Fruit fly (Drosophila melanogaster): ENCODE measurements around the gene Akap200.

Akap200 gene

DNA sequence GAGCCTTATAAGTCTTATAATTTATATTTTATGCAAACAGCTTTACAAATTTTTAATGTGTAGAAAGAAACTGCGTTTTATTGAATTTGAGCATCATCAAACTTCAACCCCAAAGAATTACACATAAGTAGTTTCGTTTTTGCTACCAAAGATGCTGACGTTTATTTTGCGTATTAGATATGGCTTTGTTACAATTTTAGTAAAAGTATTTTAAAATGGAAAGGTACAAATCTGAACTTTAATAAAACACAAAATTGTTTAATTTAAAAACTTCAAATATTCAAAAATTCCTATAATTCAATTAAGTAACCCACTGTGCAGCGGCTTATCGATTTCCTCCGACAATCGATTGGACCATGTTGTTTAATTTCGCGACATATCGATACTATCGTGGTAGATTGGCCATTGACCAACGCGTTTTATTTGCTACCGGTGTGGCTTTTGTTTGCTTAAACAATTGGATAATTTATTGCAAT is 48.7 kb downstream of the Akap200 start, which contains the start of gene prg (continued):
- TF ChIP-seq bab2 (GFP tag; optimal IDR thresholded peaks at IDR 0.05): peak; percentile 72
- peak; percentile 31 for TF ChIP-seq Vsx1 (GFP tag; optimal IDR thresholded peaks at IDR 0.05)
- TF ChIP-seq Hmr (GFP tag; optimal IDR thresholded peaks at IDR 0.05): peak; percentile 66
- peak; percentile 7 for TF ChIP-seq nerfin-1 (tag; optimal IDR thresholded peaks at IDR 0.05)
- TF ChIP-seq Sry-β (GFP tag; optimal IDR thresholded peaks at IDR 0.05): no peak
- TF ChIP-seq CG16779 (GFP tag; IDR thresholded peaks at IDR 0.05): 0 out of 2 replicates have a peak, but pooled peaks have one; percentile 58
- TF ChIP-seq CG18764 (GFP tag; optimal IDR thresholded peaks at IDR 0.05): peak; percentile 16
- peak; percentile 25; the same call in 1 of the 2 replicates for TF ChIP-seq ttk (GFP tag; IDR thresholded peaks at IDR 0.05)
- peak; percentile 70 for TF ChIP-seq Meics (GFP tag; optimal IDR thresholded peaks at IDR 0.05)
- peak; percentile 46 for TF ChIP-seq CG33213 (GFP tag; optimal IDR thresholded peaks at IDR 0.05)
- TF ChIP-seq CG6689 (GFP tag; IDR thresholded peaks at IDR 0.05): peak; percentile 51; the same call in 1 of the 2 replicates
- no peak for TF ChIP-seq jing (GFP tag; optimal IDR thresholded peaks at IDR 0.05)
- peak; percentile 26 for TF ChIP-seq CG8281 (tag; optimal IDR thresholded peaks at IDR 0.05)
- TF ChIP-seq CG43689 (GFP tag; IDR thresholded peaks at IDR 0.05): no peak; the same call in 1 of the 2 replicates
- peak; percentile 52 for TF ChIP-seq CG18619 (GFP tag; optimal IDR thresholded peaks at IDR 0.05)
- TF ChIP-seq CG18599 (GFP tag; optimal IDR thresholded peaks at IDR 0.05): peak; percentile 30
- peak; percentile 54 for TF ChIP-seq CHES-1-like (GFP tag; optimal IDR thresholded peaks at IDR 0.05)
- TF ChIP-seq MBD-R2 (GFP tag; IDR thresholded peaks at IDR 0.05): peak; percentile 90
- TF ChIP-seq Med (GFP tag): peak; percentile 94
- no peak for TF ChIP-seq D (optimal IDR thresholded peaks at IDR 0.05)
- peak; percentile 17 for TF ChIP-seq D (GFP tag; optimal IDR thresholded peaks at IDR 0.05)
- no peak for TF ChIP-seq cg (GFP tag; optimal IDR thresholded peaks at IDR 0.05)
- peak; percentile 53 for TF ChIP-seq fd3F (GFP tag; optimal IDR thresholded peaks at IDR 0.05)
- TF ChIP-seq zf30C (GFP tag; optimal IDR thresholded peaks at IDR 0.05): no peak
- peak; percentile 67 for TF ChIP-seq B-H2 (GFP tag; optimal IDR thresholded peaks at IDR 0.05)
- TF ChIP-seq CG13287 (GFP tag; IDR thresholded peaks at IDR 0.05; ENCODE audit: partially characterized antibody): peak; percentile 98
- peak; percentile 16 for TF ChIP-seq ATbp (GFP tag; optimal IDR thresholded peaks at IDR 0.05)
- no peak for TF ChIP-seq CG17186 (GFP tag; optimal IDR thresholded peaks at IDR 0.05)
- TF ChIP-seq cad (GFP tag; optimal IDR thresholded peaks at IDR 0.05): no peak
- no peak for TF ChIP-seq corto (GFP tag; optimal IDR thresholded peaks at IDR 0.05)
- peak; percentile 97 for TF ChIP-seq chinmo (GFP tag; IDR thresholded peaks at IDR 0.05; ENCODE audit: partially characterized antibody)
- TF ChIP-seq CG14014 (GFP tag; IDR thresholded peaks at IDR 0.05): peak; percentile 69
- peak; percentile 43 for TF ChIP-seq CG10209 (GFP tag; optimal IDR thresholded peaks at IDR 0.05)
- peak; percentile 72 for TF ChIP-seq CG13424 (tag; optimal IDR thresholded peaks at IDR 0.05)
- peak; percentile 70 for TF ChIP-seq CG12659 (GFP tag; optimal IDR thresholded peaks at IDR 0.05)
- no peak for TF ChIP-seq org-1 (GFP tag; optimal IDR thresholded peaks at IDR 0.05)
- TF ChIP-seq Neu2 (GFP tag; optimal IDR thresholded peaks at IDR 0.05; ENCODE audit: borderline replicate concordance): no peak
- peak; percentile 90 for TF ChIP-seq inv (GFP tag; IDR thresholded peaks at IDR 0.05; ENCODE audit: partially characterized antibody)
- TF ChIP-seq CG17612 (GFP tag; IDR thresholded peaks at IDR 0.05): no peak
- TF ChIP-seq chm (GFP tag; IDR thresholded peaks at IDR 0.05): no peak; the same call in 1 of the 2 replicates
- TF ChIP-seq pan (optimal IDR thresholded peaks at IDR 0.05): no peak
- TF ChIP-seq pan (GFP tag; optimal IDR thresholded peaks at IDR 0.05 in 1 of 2, IDR thresholded peaks at IDR 0.05 in 1 of 2): peak in 1 of 2 experiments; percentile 60
- peak; percentile 64 for TF ChIP-seq lbe (GFP tag; optimal IDR thresholded peaks at IDR 0.05)
- peak; percentile 28; the same call in 1 of the 2 replicates for TF ChIP-seq CG7372 (GFP tag; IDR thresholded peaks at IDR 0.05)
- 0 out of 2 replicates have a peak, but pooled peaks have one; percentile 16 for TF ChIP-seq GATAe (GFP tag; conservative IDR thresholded peaks at IDR 0.05)
- TF ChIP-seq hkb (optimal IDR thresholded peaks at IDR 0.05): no peak
- TF ChIP-seq hkb (GFP tag; IDR thresholded peaks at IDR 0.05): peak; percentile 79
- 0 out of 2 replicates have a peak, but pooled peaks have one; percentile 22 for TF ChIP-seq esg (GFP tag; conservative IDR thresholded peaks at IDR 0.05)
- peak; percentile 96 for TF ChIP-seq Opbp (GFP tag; IDR thresholded peaks at IDR 0.05; ENCODE audit: partially characterized antibody)
- no peak for TF ChIP-seq CG6683 (GFP tag; optimal IDR thresholded peaks at IDR 0.05)

Measured in whole organism, embryonic.